ENCODE assay signal across 4 worm cellular contexts in genomic region chrV:12637238-12637690, ce11.
A peak's percentile ranks its signal among the peaks of the same experiment; 100 is the strongest.
TF ChIP-seq lines count a peak whose summit lies in the region.

Gene F56H9.2, plus strand, starts transcription at chrV:12637663.

TF ChIP-seq in whole organism, L1 larva, 84 proteins besides CTCF, POLR2A, EP300 and RAD21 (continued from another document):
- TF ChIP-seq C16A3.4 (tag; optimal IDR thresholded peaks at IDR 0.05; lab: Kevin White, UChicago) = peak; percentile 41
- TF ChIP-seq nhr-77 (tag; optimal IDR thresholded peaks at IDR 0.05; lab: Kevin White, UChicago) = peak; percentile 58
- peak; percentile 69 for TF ChIP-seq grh-1 (GFP tag; IDR thresholded peaks at IDR 0.05; lab: Robert Waterston, UW)
- no peak for TF ChIP-seq ets-5 (GFP tag; IDR thresholded peaks at IDR 0.05; lab: Robert Waterston, UW)
- TF ChIP-seq sup-37 (GFP tag; optimal IDR thresholded peaks at IDR 0.05; lab: Kevin White, UChicago) = peak; percentile 24
- TF ChIP-seq blmp-1 (tag; optimal IDR thresholded peaks at IDR 0.05; lab: Kevin White, UChicago) = peak; percentile 76
- TF ChIP-seq C34B4.2 (tag; optimal IDR thresholded peaks at IDR 0.05; lab: Kevin White, UChicago) = no peak
- peak; percentile 62 for TF ChIP-seq jun-1 (tag; optimal IDR thresholded peaks at IDR 0.05; lab: Kevin White, UChicago)

TF ChIP-seq in whole organism, L4 larva, 104 proteins besides CTCF, POLR2A, EP300 and RAD21 (continued from another document and continues in another):
- no peak for TF ChIP-seq ceh-32 (tag; optimal IDR thresholded peaks at IDR 0.05; lab: Kevin White, UChicago; ENCODE audit: poor library complexity)
- TF ChIP-seq T26A8.4 (GFP tag; IDR thresholded peaks at IDR 0.05; lab: Robert Waterston, UW) = no peak
- TF ChIP-seq duxl-1 (tag; optimal IDR thresholded peaks at IDR 0.05; lab: Kevin White, UChicago; ENCODE audit: poor library complexity) = no peak
- TF ChIP-seq R02D3.7 (tag; optimal IDR thresholded peaks at IDR 0.05; lab: Kevin White, UChicago) = no peak
- no peak for TF ChIP-seq pqm-1 (tag; optimal IDR thresholded peaks at IDR 0.05; lab: Kevin White, UChicago)
- peak in 1 of 2 experiments; percentile 30 for TF ChIP-seq hif-1 (tag; optimal IDR thresholded peaks at IDR 0.05; lab: Kevin White, UChicago)
- TF ChIP-seq vab-7 (GFP tag; IDR thresholded peaks at IDR 0.05; lab: Robert Waterston, UW) = no peak
- TF ChIP-seq nhr-237 (tag; optimal IDR thresholded peaks at IDR 0.05; lab: Kevin White, UChicago) = no peak
- peak; percentile 69 for TF ChIP-seq ama-1 (optimal IDR thresholded peaks at IDR 0.05; lab: Kevin White, UChicago)
- no peak for TF ChIP-seq ces-1 (GFP tag; optimal IDR thresholded peaks at IDR 0.05; lab: Kevin White, UChicago)
- TF ChIP-seq cey-2 (tag; optimal IDR thresholded peaks at IDR 0.05; lab: Kevin White, UChicago; ENCODE audit: borderline replicate concordance, insufficient read depth) = peak; percentile 49
- TF ChIP-seq arid-1 (GFP tag; conservative IDR thresholded peaks at IDR 0.05; lab: Robert Waterston, UW) = no peak
- TF ChIP-seq skn-1 (tag; optimal IDR thresholded peaks at IDR 0.05; lab: Kevin White, UChicago) = no peak
- TF ChIP-seq mes-2 (tag; optimal IDR thresholded peaks at IDR 0.05; lab: Kevin White, UChicago; ENCODE audit: poor library complexity, severe bottlenecking) = no peak
- TF ChIP-seq nhr-11 (tag; optimal IDR thresholded peaks at IDR 0.05; lab: Kevin White, UChicago) = peak; percentile 28
- no peak for TF ChIP-seq lin-39 (tag; optimal IDR thresholded peaks at IDR 0.05; lab: Kevin White, UChicago)
- no peak for TF ChIP-seq zfp-2 (tag; optimal IDR thresholded peaks at IDR 0.05; lab: Kevin White, UChicago)
- TF ChIP-seq nhr-41 (GFP tag; IDR thresholded peaks at IDR 0.05; lab: Robert Waterston, UW) = 0 out of 2 replicates have a peak, but pooled peaks have one; percentile 18
- peak; percentile 76 for TF ChIP-seq gei-8 (GFP tag; optimal IDR thresholded peaks at IDR 0.05; lab: Kevin White, UChicago)
- 0 out of 2 replicates have a peak, but pooled peaks have one; percentile 34 for TF ChIP-seq hmg-1.1 (GFP tag; IDR thresholded peaks at IDR 0.05; lab: Robert Waterston, UW)
- TF ChIP-seq nhr-28 (tag; optimal IDR thresholded peaks at IDR 0.05; lab: Kevin White, UChicago) = peak; percentile 51
- peak in 1 of 2 experiments; percentile 98 for TF ChIP-seq unc-62 (GFP tag; optimal IDR thresholded peaks at IDR 0.05 in 1 of 2; lab: Kevin White, UChicago)
- no peak for TF ChIP-seq unc-62 (tag; optimal IDR thresholded peaks at IDR 0.05; lab: Kevin White, UChicago)
- no peak for TF ChIP-seq Y48G9A.11 (GFP tag; IDR thresholded peaks at IDR 0.05; lab: Robert Waterston, UW)
- TF ChIP-seq dve-1 (tag; optimal IDR thresholded peaks at IDR 0.05; lab: Kevin White, UChicago; ENCODE audit: insufficient read depth) = peak; percentile 86
- TF ChIP-seq lin-38 (GFP tag; IDR thresholded peaks at IDR 0.05; lab: Robert Waterston, UW) = no peak
- TF ChIP-seq lim-7 (GFP tag; IDR thresholded peaks at IDR 0.05; lab: Robert Waterston, UW) = no peak
- TF ChIP-seq dmd-6 (GFP tag; IDR thresholded peaks at IDR 0.05; lab: Robert Waterston, UW) = peak; percentile 98
- no peak for TF ChIP-seq nhr-111 (GFP tag; optimal IDR thresholded peaks at IDR 0.05; lab: Kevin White, UChicago)
- peak; percentile 67 for TF ChIP-seq nhr-25 (tag; optimal IDR thresholded peaks at IDR 0.05; lab: Kevin White, UChicago; ENCODE audit: borderline replicate concordance, insufficient read depth)
- no peak for TF ChIP-seq ceh-44 (GFP tag; IDR thresholded peaks at IDR 0.05; lab: Robert Waterston, UW)
- TF ChIP-seq set-16 (GFP tag; IDR thresholded peaks at IDR 0.05; lab: Robert Waterston, UW) = no peak
- peak; percentile 32 to 85 for TF ChIP-seq mdl-1 (tag; optimal IDR thresholded peaks at IDR 0.05; lab: Kevin White, UChicago)
- peak; percentile 16 for TF ChIP-seq spr-1 (tag; optimal IDR thresholded peaks at IDR 0.05; lab: Kevin White, UChicago)
- peak; percentile 99 for TF ChIP-seq mxl-2 (GFP tag; conservative IDR thresholded peaks at IDR 0.05; lab: Robert Waterston, UW)
- no peak for TF ChIP-seq Y75B8A.6 (GFP tag; IDR thresholded peaks at IDR 0.05; lab: Robert Waterston, UW)
- TF ChIP-seq egl-27 (tag; optimal IDR thresholded peaks at IDR 0.05; lab: Kevin White, UChicago) = no peak
- no peak for TF ChIP-seq attf-4 (tag; optimal IDR thresholded peaks at IDR 0.05; lab: Kevin White, UChicago)
- TF ChIP-seq lin-13 (GFP tag; optimal IDR thresholded peaks at IDR 0.05; lab: Kevin White, UChicago) = peak; percentile 8
- TF ChIP-seq madf-5 (GFP tag; IDR thresholded peaks at IDR 0.05; lab: Robert Waterston, UW) = no peak

TF ChIP-seq in whole organism, late embryonic, 69 proteins besides CTCF, POLR2A, EP300 and RAD21 (continued from another document):
- no peak for TF ChIP-seq zip-5 (tag; optimal IDR thresholded peaks at IDR 0.05; lab: Kevin White, UChicago)
- TF ChIP-seq ceh-9 (tag; optimal IDR thresholded peaks at IDR 0.05; lab: Kevin White, UChicago) = no peak
- no peak for TF ChIP-seq nhr-11 (tag; optimal IDR thresholded peaks at IDR 0.05; lab: Kevin White, UChicago)

TF ChIP-seq in whole organism, young adult, 124 proteins besides CTCF, POLR2A, EP300 and RAD21 (continued from another document):
- TF ChIP-seq egl-44 (GFP tag; IDR thresholded peaks at IDR 0.05; lab: Robert Waterston, UW) (no peak), ama-1 (optimal IDR thresholded peaks at IDR 0.05; lab: Kevin White, UChicago) (no peak), ama-1 (GFP tag; optimal IDR thresholded peaks at IDR 0.05; lab: Kevin White, UChicago) (no peak), C06A6.2 (GFP tag; conservative IDR thresholded peaks at IDR 0.05; lab: Robert Waterston, UW) (peak; percentile 67; the same call in 1 of the 2 replicates), snpc-3.4 (tag; optimal IDR thresholded peaks at IDR 0.05; lab: Kevin White, UChicago) (no peak), akir-1 (GFP tag; optimal IDR thresholded peaks at IDR 0.05; lab: Kevin White, UChicago) (no peak), nhr-80 (tag; optimal IDR thresholded peaks at IDR 0.05; lab: Kevin White, UChicago) (peak; percentile 52), sdz-38 (tag; optimal IDR thresholded peaks at IDR 0.05; lab: Kevin White, UChicago) (no peak), ztf-25 (GFP tag; IDR thresholded peaks at IDR 0.05; lab: Robert Waterston, UW) (no peak), F10E7.11 (tag; optimal IDR thresholded peaks at IDR 0.05; lab: Kevin White, UChicago) (no peak), T07F8.4 (tag; optimal IDR thresholded peaks at IDR 0.05; lab: Kevin White, UChicago) (no peak), efl-1 (GFP tag; optimal IDR thresholded peaks at IDR 0.05; lab: Kevin White, UChicago) (no peak), somi-1 (GFP tag; optimal IDR thresholded peaks at IDR 0.05; lab: Kevin White, UChicago) (peak; percentile 7), lin-40 (tag; optimal IDR thresholded peaks at IDR 0.05; lab: Kevin White, UChicago) (peak; percentile 67), dpl-1 (GFP tag; optimal IDR thresholded peaks at IDR 0.05; lab: Kevin White, UChicago) (no peak), nfyb-1 (GFP tag; IDR thresholded peaks at IDR 0.05; lab: Robert Waterston, UW) (peak; percentile 73), T26A5.8 (tag; optimal IDR thresholded peaks at IDR 0.05; lab: Kevin White, UChicago) (no peak), dpff-1 (tag; optimal IDR thresholded peaks at IDR 0.05; lab: Kevin White, UChicago) (no peak), ztf-28 (GFP tag; IDR thresholded peaks at IDR 0.05; lab: Robert Waterston, UW) (no peak), mel-28 (tag; optimal IDR thresholded peaks at IDR 0.05; lab: Kevin White, UChicago; ENCODE audit: borderline replicate concordance) (no peak), die-1 (tag; optimal IDR thresholded peaks at IDR 0.05; lab: Kevin White, UChicago) (peak; percentile 5), ceh-91 (GFP tag; IDR thresholded peaks at IDR 0.05; lab: Robert Waterston, UW) (no peak), xnd-1 (tag; optimal IDR thresholded peaks at IDR 0.05; lab: Kevin White, UChicago) (no peak), ceh-79 (tag; optimal IDR thresholded peaks at IDR 0.05; lab: Kevin White, UChicago) (no peak), lag-1 (GFP tag; IDR thresholded peaks at IDR 0.05; lab: Robert Waterston, UW) (no peak), ceh-40 (GFP tag; IDR thresholded peaks at IDR 0.05; lab: Robert Waterston, UW) (no peak), him-1 (tag; optimal IDR thresholded peaks at IDR 0.05; lab: Kevin White, UChicago) (no peak), B0019.2 (GFP tag; conservative IDR thresholded peaks at IDR 0.05; lab: Robert Waterston, UW) (no peak)
